Fruit fly (Drosophila melanogaster): ENCODE measurements around the gene PyK.

Gene PyK

DNA sequence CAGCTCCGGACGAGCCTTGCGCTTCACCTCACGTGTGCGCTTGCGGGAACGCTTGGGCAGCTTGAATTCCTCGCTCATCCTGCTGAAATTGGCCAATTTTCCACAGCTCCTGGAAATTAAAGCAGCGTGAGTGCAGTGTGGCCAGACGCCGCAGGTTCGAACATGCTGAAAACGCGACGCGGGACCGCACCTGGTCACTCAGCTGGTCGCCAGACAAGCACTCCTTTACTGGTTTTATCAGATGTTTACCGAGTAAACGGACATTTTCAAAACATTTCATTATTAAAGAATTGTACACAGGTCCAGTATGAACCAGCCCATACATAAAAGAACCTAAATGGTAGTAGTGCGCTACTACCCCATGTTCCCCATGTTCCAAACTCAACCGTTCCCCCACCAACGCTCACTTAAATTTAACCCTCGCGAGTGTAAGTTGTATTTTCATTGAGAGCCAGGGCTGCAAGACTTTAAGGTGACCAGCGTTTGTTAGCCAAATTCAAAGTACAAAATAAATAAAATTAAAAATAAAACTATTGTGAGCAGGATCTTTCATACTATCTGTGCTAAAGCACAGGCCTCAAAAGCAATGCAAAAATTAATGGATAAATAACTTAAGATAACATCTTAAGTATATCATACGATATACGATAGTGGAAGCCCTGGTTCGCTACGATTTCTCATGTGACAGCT is 5.0 kb upstream of the PyK start, which contains the start of the genes JMJD6, CG7071 and Muted (continued):
- TF ChIP-seq btn (GFP tag; optimal IDR thresholded peaks at IDR 0.05) (peak; percentile 15), Hsf (GFP tag; optimal IDR thresholded peaks at IDR 0.05) (peak; percentile 95), ac (GFP tag; optimal IDR thresholded peaks at IDR 0.05) (peak; percentile 52), fd3F (GFP tag; optimal IDR thresholded peaks at IDR 0.05) (peak; percentile 90), CG7357 (GFP tag; IDR thresholded peaks at IDR 0.05) (peak; percentile 85), CG7839 (tag; optimal IDR thresholded peaks at IDR 0.05) (peak; percentile 85), prd (optimal IDR thresholded peaks at IDR 0.05) (no peak), prd (GFP tag; IDR thresholded peaks at IDR 0.05) (peak; percentile 96), CG17361 (GFP tag; IDR thresholded peaks at IDR 0.05) (peak; percentile 91), CG16863 (GFP tag; optimal IDR thresholded peaks at IDR 0.05) (peak; percentile 86), tx (GFP tag; optimal IDR thresholded peaks at IDR 0.05) (peak; percentile 91), gsb (GFP tag; IDR thresholded peaks at IDR 0.05) (peak; percentile 66), lmd (GFP tag; IDR thresholded peaks at IDR 0.05) (peak; percentile 91), Hr39 (optimal IDR thresholded peaks at IDR 0.05) (no peak), al (GFP tag; IDR thresholded peaks at IDR 0.05) (peak; percentile 92), CG10431 (GFP tag; optimal IDR thresholded peaks at IDR 0.05) (peak; percentile 77), E2f1 (GFP tag; IDR thresholded peaks at IDR 0.05) (peak; percentile 84), Sox102F (GFP tag; optimal IDR thresholded peaks at IDR 0.05) (peak; percentile 91), CG18599 (GFP tag; optimal IDR thresholded peaks at IDR 0.05) (peak; percentile 95), mam (GFP tag; optimal IDR thresholded peaks at IDR 0.05) (peak; percentile 93), Nf-YA (GFP tag; IDR thresholded peaks at IDR 0.05) (peak; percentile 53; the same call in 1 of the 2 replicates), Doc3 (GFP tag; IDR thresholded peaks at IDR 0.05; ENCODE audit: partially characterized antibody) (peak; percentile 89), CG2202 (tag; optimal IDR thresholded peaks at IDR 0.05) (peak; percentile 84), Trl (optimal IDR thresholded peaks at IDR 0.05) (peak in 1 of 2 experiments; percentile 20), Trl (GFP tag; optimal IDR thresholded peaks at IDR 0.05) (peak; percentile 90), CG10267 (tag; optimal IDR thresholded peaks at IDR 0.05) (peak; percentile 86), eyg (GFP tag; optimal IDR thresholded peaks at IDR 0.05) (peak; percentile 81), CG1529 (GFP tag; optimal IDR thresholded peaks at IDR 0.05) (peak; percentile 76), ATbp (GFP tag; optimal IDR thresholded peaks at IDR 0.05) (peak; percentile 73), CG1603 (tag; optimal IDR thresholded peaks at IDR 0.05) (peak; percentile 82), CG17328 (GFP tag; IDR thresholded peaks at IDR 0.05) (peak; percentile 88), CG7963 (GFP tag; IDR thresholded peaks at IDR 0.05; ENCODE audit: partially characterized antibody) (0 out of 3 replicates have a peak, but pooled peaks have one; percentile 4), CG33557 (GFP tag; optimal IDR thresholded peaks at IDR 0.05) (peak; percentile 89), Stat92E (GFP tag; optimal IDR thresholded peaks at IDR 0.05) (peak in 1 of 3 experiments; percentile 22), h (optimal IDR thresholded peaks at IDR 0.05) (no peak), fru (optimal IDR thresholded peaks at IDR 0.05) (no peak), CG34422 (GFP tag; IDR thresholded peaks at IDR 0.05) (peak; percentile 93), crc (GFP tag; optimal IDR thresholded peaks at IDR 0.05) (peak; percentile 77), dmrt99B (tag; optimal IDR thresholded peaks at IDR 0.05) (peak; percentile 78), Dfd (GFP tag; optimal IDR thresholded peaks at IDR 0.05) (no peak), tgo (GFP tag; IDR thresholded peaks at IDR 0.05) (peak; percentile 87), CG15011 (GFP tag; optimal IDR thresholded peaks at IDR 0.05) (peak; percentile 71), slou (GFP tag; optimal IDR thresholded peaks at IDR 0.05) (peak; percentile 88), zfh2 (GFP tag; optimal IDR thresholded peaks at IDR 0.05) (peak; percentile 95), wek (GFP tag; optimal IDR thresholded peaks at IDR 0.05) (no peak), NFAT (GFP tag; IDR thresholded peaks at IDR 0.05) (peak; percentile 89), tap (tag; optimal IDR thresholded peaks at IDR 0.05) (peak; percentile 67), CG2120 (GFP tag; optimal IDR thresholded peaks at IDR 0.05) (peak; percentile 98), C15 (GFP tag; IDR thresholded peaks at IDR 0.05) (peak; percentile 74), gem (tag; optimal IDR thresholded peaks at IDR 0.05) (peak; percentile 95), Adf1 (GFP tag; IDR thresholded peaks at IDR 0.05) (peak; percentile 69)

Measured in whole organism, embryonic.